Worm (Caenorhabditis elegans): ENCODE results near the gene T05A7.6.

The T05A7.6 gene

ce11 chrII:4677916-4678315 lies 6.3 kb upstream of the T05A7.6 start, which contains the start of gene T05A7.1:
T05A7.1 (plus strand) TSS chrII:4678216.
- TF ChIP-seq hlh-12 (tag; optimal IDR thresholded peaks at IDR 0.05) (no peak), egrh-3 (GFP tag; IDR thresholded peaks at IDR 0.05) (no peak), snpc-4 (GFP tag; optimal IDR thresholded peaks at IDR 0.05) (no peak), snpc-4 (tag; optimal IDR thresholded peaks at IDR 0.05) (no peak), F55B11.4 (tag; optimal IDR thresholded peaks at IDR 0.05; ENCODE audit: borderline replicate concordance, insufficient read depth) (no peak), unc-62 (GFP tag; optimal IDR thresholded peaks at IDR 0.05) (no peak), ztf-25 (GFP tag; IDR thresholded peaks at IDR 0.05) (no peak), hmg-1.2 (GFP tag; IDR thresholded peaks at IDR 0.05) (no peak), pha-4 (tag; optimal IDR thresholded peaks at IDR 0.05) (no peak), ceh-79 (tag; optimal IDR thresholded peaks at IDR 0.05) (no peak), let-526 (GFP tag; IDR thresholded peaks at IDR 0.05) (no peak), Y53G8AR.9 (GFP tag; conservative IDR thresholded peaks at IDR 0.05) (no peak), dox-1 (GFP tag; IDR thresholded peaks at IDR 0.05) (no peak), Y79H2A.3 (GFP tag; conservative IDR thresholded peaks at IDR 0.05) (no peak), zim-3 (tag; optimal IDR thresholded peaks at IDR 0.05) (no peak), dpl-1 (GFP tag; optimal IDR thresholded peaks at IDR 0.05) (no peak), xnd-1 (tag; optimal IDR thresholded peaks at IDR 0.05) (no peak), F33H1.4 (GFP tag; IDR thresholded peaks at IDR 0.05) (no peak), madf-8 (GFP tag; conservative IDR thresholded peaks at IDR 0.05) (no peak)

ce11 chrII:4676241-4676640 lies 4.6 kb upstream of the T05A7.6 start:
- TF ChIP-seq Y95B8A.8 (GFP tag; IDR thresholded peaks at IDR 0.05) (no peak), bed-1 (GFP tag; IDR thresholded peaks at IDR 0.05) (no peak), ztf-6 (GFP tag; IDR thresholded peaks at IDR 0.05) (no peak), D2030.7 (GFP tag; IDR thresholded peaks at IDR 0.05) (no peak), unc-62 (GFP tag; optimal IDR thresholded peaks at IDR 0.05) (no peak)

- TF ChIP-seq D2030.7 (GFP tag; IDR thresholded peaks at IDR 0.05) (no peak), F57A8.1 (GFP tag; optimal IDR thresholded peaks at IDR 0.05) (no peak), atf-7 (tag; optimal IDR thresholded peaks at IDR 0.05) (no peak), snpc-3.4 (tag; optimal IDR thresholded peaks at IDR 0.05) (no peak), nhr-120 (GFP tag; IDR thresholded peaks at IDR 0.05) (no peak), let-526 (GFP tag; IDR thresholded peaks at IDR 0.05) (no peak)
Observed at ce11 chrII:4675481-4675880, 3.9 kb upstream of the T05A7.6 start, which contains the start of gene T05A7.3. T05A7.3 (plus strand) TSS chrII:4675781.

- TF ChIP-seq nhr-80 (tag; optimal IDR thresholded peaks at IDR 0.05) (peak; percentile 74), ztf-3 (GFP tag; optimal IDR thresholded peaks at IDR 0.05) (no peak)
Observed at ce11 chrII:4674188-4674587, 2.6 kb upstream of the T05A7.6 start.

- TF ChIP-seq D2030.7 (GFP tag; IDR thresholded peaks at IDR 0.05) (no peak), F33H1.4 (GFP tag; IDR thresholded peaks at IDR 0.05) (no peak), ztf-26 (tag; optimal IDR thresholded peaks at IDR 0.05) (no peak), akir-1 (GFP tag; optimal IDR thresholded peaks at IDR 0.05) (no peak), egl-18 (GFP tag; IDR thresholded peaks at IDR 0.05) (no peak), rcor-1 (GFP tag; IDR thresholded peaks at IDR 0.05) (no peak), dpl-1 (GFP tag; optimal IDR thresholded peaks at IDR 0.05) (no peak), ekl-4 (GFP tag; IDR thresholded peaks at IDR 0.05) (no peak), cebp-2 (GFP tag; IDR thresholded peaks at IDR 0.05) (no peak), die-1 (tag; optimal IDR thresholded peaks at IDR 0.05) (no peak), ceh-91 (GFP tag; IDR thresholded peaks at IDR 0.05) (no peak), Y53F4B.3 (GFP tag; IDR thresholded peaks at IDR 0.05) (no peak), madf-6 (GFP tag; IDR thresholded peaks at IDR 0.05) (no peak), him-1 (tag; optimal IDR thresholded peaks at IDR 0.05) (no peak), F22D6.2 (tag; optimal IDR thresholded peaks at IDR 0.05) (no peak), mxl-1 (tag; optimal IDR thresholded peaks at IDR 0.05) (no peak), nhr-179 (tag; optimal IDR thresholded peaks at IDR 0.05) (no peak), F23B12.7 (tag; optimal IDR thresholded peaks at IDR 0.05; ENCODE audit: insufficient read depth) (no peak), nfya-2 (GFP tag; IDR thresholded peaks at IDR 0.05) (no peak)
Observed at ce11 chrII:4673670-4674069, 2.1 kb upstream of the T05A7.6 start.

Data from whole organism, young adult.